Fruit fly (Drosophila melanogaster): ENCODE results near the gene CG18259.

The CG18259 gene

dm6 chrX:18774818-18775343 lies 8.4 kb downstream of the CG18259 start, which contains the start of gene CG6891 (continued):
- TF ChIP-seq zfh2 (GFP tag; optimal IDR thresholded peaks at IDR 0.05) (no peak), fd64A (GFP tag; optimal IDR thresholded peaks at IDR 0.05) (no peak), nerfin-2 (GFP tag; IDR thresholded peaks at IDR 0.05; ENCODE audit: partially characterized antibody) (no peak), CG18619 (GFP tag; optimal IDR thresholded peaks at IDR 0.05) (no peak), CG34422 (GFP tag; IDR thresholded peaks at IDR 0.05) (peak; percentile 41; the same call in 1 of the 3 replicates), Pdp1 (GFP tag; optimal IDR thresholded peaks at IDR 0.05) (peak; percentile 7 to 24), sisA (GFP tag; IDR thresholded peaks at IDR 0.05) (peak; percentile 18; the same call in 1 of the 2 replicates), CG1832 (GFP tag; optimal IDR thresholded peaks at IDR 0.05) (peak; percentile 92), D (optimal IDR thresholded peaks at IDR 0.05) (no peak), D (GFP tag; optimal IDR thresholded peaks at IDR 0.05) (no peak), Gsc (GFP tag; IDR thresholded peaks at IDR 0.05) (no peak), CG7745 (tag; optimal IDR thresholded peaks at IDR 0.05) (no peak), crc (GFP tag; optimal IDR thresholded peaks at IDR 0.05) (no peak), CG18011 (GFP tag; optimal IDR thresholded peaks at IDR 0.05) (no peak), knrl (GFP tag; IDR thresholded peaks at IDR 0.05; ENCODE audit: partially characterized antibody) (no peak; the same call in 2 of the 3 replicates), klu (GFP tag; IDR thresholded peaks at IDR 0.05) (no peak), CG1602 (GFP tag; optimal IDR thresholded peaks at IDR 0.05) (no peak), Ssrp (tag; optimal IDR thresholded peaks at IDR 0.05) (no peak), jumu (GFP tag; optimal IDR thresholded peaks at IDR 0.05) (peak; percentile 5), CG8089 (GFP tag; optimal IDR thresholded peaks at IDR 0.05) (peak; percentile 20), aop (GFP tag; IDR thresholded peaks at IDR 0.05) (no peak), pita (GFP tag; optimal IDR thresholded peaks at IDR 0.05) (no peak), CG42726 (GFP tag; IDR thresholded peaks at IDR 0.05; ENCODE audit: partially characterized antibody) (no peak), CG2129 (GFP tag; IDR thresholded peaks at IDR 0.05; ENCODE audit: partially characterized antibody) (no peak), Lhr (GFP tag; optimal IDR thresholded peaks at IDR 0.05) (peak; percentile 27), dati (GFP tag; IDR thresholded peaks at IDR 0.05) (no peak), HLH3B (GFP tag; IDR thresholded peaks at IDR 0.05) (no peak; the same call in 1 of the 2 replicates), mam (GFP tag; optimal IDR thresholded peaks at IDR 0.05) (peak; percentile 12), Max (GFP tag; optimal IDR thresholded peaks at IDR 0.05) (no peak), D19B (GFP tag; optimal IDR thresholded peaks at IDR 0.05) (no peak), sug (tag; optimal IDR thresholded peaks at IDR 0.05) (peak; percentile 42), ac (GFP tag; optimal IDR thresholded peaks at IDR 0.05) (peak; percentile 45), CG2202 (tag; optimal IDR thresholded peaks at IDR 0.05) (no peak), ci (GFP tag; IDR thresholded peaks at IDR 0.05) (peak; percentile 69), CG10462 (GFP tag; optimal IDR thresholded peaks at IDR 0.05) (no peak), CG7372 (GFP tag; IDR thresholded peaks at IDR 0.05) (no peak), CG6254 (GFP tag; optimal IDR thresholded peaks at IDR 0.05) (no peak), CG2889 (GFP tag; IDR thresholded peaks at IDR 0.05) (no peak), stwl (tag; optimal IDR thresholded peaks at IDR 0.05) (no peak), HLH54F (GFP tag; optimal IDR thresholded peaks at IDR 0.05) (no peak), dimm (GFP tag; IDR thresholded peaks at IDR 0.05) (no peak), dpn (GFP tag; optimal IDR thresholded peaks at IDR 0.05) (peak in 1 of 2 experiments; percentile 7), CG4617 (GFP tag; optimal IDR thresholded peaks at IDR 0.05; ENCODE audit: borderline replicate concordance) (no peak), CkIIα-i1 (GFP tag; IDR thresholded peaks at IDR 0.05) (no peak), odd (GFP tag; optimal IDR thresholded peaks at IDR 0.05) (no peak), CG9437 (GFP tag; optimal IDR thresholded peaks at IDR 0.05) (no peak), CG17802 (tag; optimal IDR thresholded peaks at IDR 0.05) (no peak), Bteb2 (GFP tag; optimal IDR thresholded peaks at IDR 0.05) (no peak), gcm2 (GFP tag; optimal IDR thresholded peaks at IDR 0.05) (no peak), CG17385 (GFP tag; optimal IDR thresholded peaks at IDR 0.05) (no peak), CG5245 (GFP tag; optimal IDR thresholded peaks at IDR 0.05) (no peak)

Data from whole organism, embryonic.